Fruit fly (Drosophila melanogaster): ENCODE results near the gene Wdr24.

- TF ChIP-seq odd (GFP tag; optimal IDR thresholded peaks at IDR 0.05) = no peak
- no peak for TF ChIP-seq CG14710 (tag; optimal IDR thresholded peaks at IDR 0.05)
- no peak for TF ChIP-seq CG10366 (GFP tag; IDR thresholded peaks at IDR 0.05)
- TF ChIP-seq gro (GFP tag; optimal IDR thresholded peaks at IDR 0.05) = no peak
- TF ChIP-seq CG12659 (GFP tag; optimal IDR thresholded peaks at IDR 0.05) = no peak
- TF ChIP-seq CG10565 (GFP tag; optimal IDR thresholded peaks at IDR 0.05) = no peak
- no peak for TF ChIP-seq CG17186 (GFP tag; optimal IDR thresholded peaks at IDR 0.05)
- no peak for TF ChIP-seq dati (GFP tag; IDR thresholded peaks at IDR 0.05)
- TF ChIP-seq nau (GFP tag; optimal IDR thresholded peaks at IDR 0.05) = no peak
- no peak for TF ChIP-seq CHES-1-like (GFP tag; optimal IDR thresholded peaks at IDR 0.05)
Observed at dm6 chr3R:29775755-29776686, 31.1 kb upstream of the Wdr24 start.
